Worm (Caenorhabditis elegans): Measurements from ENCODE around the gene F36H1.12.

ce11 chrIV:11094974-11095373 lies 41.5 kb upstream of the F36H1.12 start, which contains the start of gene M7.8:
- no peak for TF ChIP-seq aly-1 (tag; optimal IDR thresholded peaks at IDR 0.05)
- no peak for TF ChIP-seq ceh-13 (GFP tag; optimal IDR thresholded peaks at IDR 0.05)
- TF ChIP-seq ama-1 (optimal IDR thresholded peaks at IDR 0.05): no peak
- TF ChIP-seq B0310.2 (tag; optimal IDR thresholded peaks at IDR 0.05): no peak
- no peak for TF ChIP-seq hmg-4 (GFP tag; optimal IDR thresholded peaks at IDR 0.05)
- no peak for TF ChIP-seq pes-1 (GFP tag; IDR thresholded peaks at IDR 0.05)
- no peak for TF ChIP-seq sea-1 (GFP tag; conservative IDR thresholded peaks at IDR 0.05)
- TF ChIP-seq ceh-36 (tag; optimal IDR thresholded peaks at IDR 0.05): no peak
